Worm (Caenorhabditis elegans) whole organism, L1 larva: Measurements from ENCODE around the gene T25B9.5.
A peak's percentile ranks its signal among the peaks of the same experiment; 100 is the strongest.

ENCODE experiments used
- C04F5.9 ChIP-seq: sonication (generic microtip); optimal IDR thresholded peaks from 2 replicates; lab custom pipeline; 2016; ENCODE audit warnings: missing genetic modification characterization, missing compliant biosample characterization
- C16A3.4 ChIP-seq: fragments of 150-350 bp; optimal IDR thresholded peaks from 2 replicates; lab custom pipeline; 2014; ENCODE audit warnings: missing biosample characterization, missing genetic modification characterization
- blmp-1 ChIP-seq: fragments of 150-350 bp; optimal IDR thresholded peaks from 2 replicates; lab custom pipeline; 2014; ENCODE audit warnings: missing biosample characterization, missing genetic modification characterization
- ceh-63 ChIP-seq: fragments of 200-800 bp; sonication (Bioruptor generic); optimal IDR thresholded peaks from 2 replicates; lab custom pipeline; 2018; ENCODE audit warnings: mild to moderate bottlenecking, missing genetic modification characterization, missing compliant biosample characterization
- ces-1 ChIP-seq: fragments of 150-350 bp; optimal IDR thresholded peaks from 2 replicates; lab custom pipeline; 2014; ENCODE audit warnings: missing biosample characterization, missing genetic modification reagents, missing genetic modification characterization
- dpl-1 ChIP-seq, 3 experiments: fragments of 150-350 bp in 2 of 3; sonication (generic microtip) in 1 of 3; optimal IDR thresholded peaks; 2 replicates each; lab custom pipeline; 2014 to 2017; ENCODE audit warnings: missing biosample characterization in 3 of 3, missing genetic modification characterization in 3 of 3, missing genetic modification reagents in 3 of 3
- dsc-1 ChIP-seq: sonication (generic microtip); optimal IDR thresholded peaks from 2 replicates; lab custom pipeline; 2016; ENCODE audit warnings: mild to moderate bottlenecking, missing genetic modification characterization, missing compliant biosample characterization
- efl-1 ChIP-seq, 4 experiments: fragments of 150-350 bp; optimal IDR thresholded peaks in 3 of 4; peaks in 1 of 4; 1 replicate in 1 of 4; 2 replicates in 3 of 4; lab custom pipeline; 2014; ENCODE audit warnings: missing biosample characterization in 2 of 4, missing genetic modification characterization in 2 of 4, missing genetic modification reagents in 2 of 4
- egl-27 ChIP-seq, 2 experiments: fragments of 150-350 bp in 1 of 2; sonication (generic microtip); optimal IDR thresholded peaks; 3 replicates each; lab custom pipeline; 2017 to 2018; ENCODE audit warnings: missing biosample characterization in 2 of 2, missing genetic modification characterization in 2 of 2, missing genetic modification reagents in 2 of 2
- ets-5 ChIP-seq: fragments of 200-800 bp; sonication (Bioruptor generic); IDR thresholded peaks from 2 replicates; pipeline ENCODE4 v1.3.6; 2022; ENCODE audit warnings: missing genetic modification characterization, missing compliant biosample characterization
- fkh-10 ChIP-seq: sonication (generic microtip); optimal IDR thresholded peaks from 2 replicates; lab custom pipeline; 2017; ENCODE audit warnings: missing biosample characterization, missing genetic modification reagents, missing genetic modification characterization
- fkh-8 ChIP-seq: sonication (generic microtip); optimal IDR thresholded peaks from 2 replicates; lab custom pipeline; 2016; ENCODE audit warnings: mild to moderate bottlenecking, missing genetic modification characterization, missing compliant biosample characterization
- fos-1 ChIP-seq: fragments of 150-350 bp; optimal IDR thresholded peaks from 2 replicates; lab custom pipeline; 2014; ENCODE audit warnings: missing biosample characterization, missing genetic modification characterization
- irx-1 ChIP-seq: sonication (generic microtip); optimal IDR thresholded peaks from 2 replicates; lab custom pipeline; 2016; ENCODE audit warnings: missing genetic modification characterization, missing compliant biosample characterization
- isw-1 ChIP-seq: fragments of 200-800 bp; sonication (Bioruptor generic); IDR thresholded peaks from 2 replicates; pipeline ENCODE4 v1.3.6; 2022; ENCODE audit warnings: missing genetic modification characterization, missing compliant biosample characterization
- lin-13 ChIP-seq: fragments of 150-350 bp; optimal IDR thresholded peaks from 2 replicates; lab custom pipeline; 2014; ENCODE audit warnings: missing biosample characterization, missing genetic modification reagents, missing genetic modification characterization
- lin-15B ChIP-seq: fragments of 150-350 bp; sonication (generic microtip); optimal IDR thresholded peaks from 3 replicates; lab custom pipeline; 2014; ENCODE audit warnings: missing biosample characterization, missing genetic modification characterization
- lin-35 ChIP-seq, 2 experiments: fragments of 150-350 bp; optimal IDR thresholded peaks; 2 replicates each; lab custom pipeline; 2014; ENCODE audit warnings: missing biosample characterization in 2 of 2, missing genetic modification characterization in 2 of 2, missing genetic modification reagents in 2 of 2
- lin-39 ChIP-seq: fragments of 150-350 bp; optimal IDR thresholded peaks from 2 replicates; lab custom pipeline; 2014; ENCODE audit warnings: missing biosample characterization, missing genetic modification reagents, missing genetic modification characterization
- lir-3 ChIP-seq: sonication (generic microtip); optimal IDR thresholded peaks from 2 replicates; lab custom pipeline; 2016; ENCODE audit warnings: mild to moderate bottlenecking, missing genetic modification characterization, moderate library complexity, missing compliant biosample characterization; ENCODE audit not compliant: poor library complexity
- lsy-2 ChIP-seq, 2 experiments: fragments of 150-350 bp; optimal IDR thresholded peaks; 2 replicates each; lab custom pipeline; 2014; ENCODE audit warnings: missing biosample characterization in 2 of 2, missing genetic modification characterization in 2 of 2
- mab-9 ChIP-seq: fragments of 200-800 bp; sonication (Bioruptor generic); IDR thresholded peaks from 2 replicates; pipeline ENCODE4 v1.3.6; 2022; ENCODE audit warnings: missing genetic modification reagents, missing genetic modification characterization, missing compliant biosample characterization
- mdl-1 ChIP-seq, 2 experiments: fragments of 150-350 bp; optimal IDR thresholded peaks; 2 replicates each; lab custom pipeline; 2014 to 2017; ENCODE audit warnings: missing biosample characterization in 2 of 2, missing genetic modification characterization in 2 of 2, inconsistent platforms in 1 of 2
- nhr-11 ChIP-seq: fragments of 150-350 bp; optimal IDR thresholded peaks from 2 replicates; lab custom pipeline; 2014; ENCODE audit warnings: missing biosample characterization, missing genetic modification characterization
- nhr-12 ChIP-seq: sonication (generic microtip); optimal IDR thresholded peaks from 2 replicates; lab custom pipeline; 2017; ENCODE audit warnings: missing biosample characterization, missing genetic modification characterization
- nhr-19 ChIP-seq: fragments of 200-800 bp; sonication (Bioruptor generic); conservative IDR thresholded peaks from 2 replicates; pipeline ENCODE4 v1.3.6; 2022; ENCODE audit warnings: missing genetic modification characterization, missing compliant biosample characterization
- nhr-28 ChIP-seq: fragments of 150-350 bp; optimal IDR thresholded peaks from 2 replicates; lab custom pipeline; 2014; ENCODE audit warnings: missing biosample characterization, missing genetic modification characterization
- nhr-47 ChIP-seq: sonication (generic microtip); optimal IDR thresholded peaks from 2 replicates; lab custom pipeline; 2016; ENCODE audit warnings: mild to moderate bottlenecking, missing genetic modification characterization, moderate library complexity, missing compliant biosample characterization
- nhr-71 ChIP-seq: sonication (generic microtip); optimal IDR thresholded peaks from 2 replicates; lab custom pipeline; 2016; ENCODE audit warnings: mild to moderate bottlenecking, missing genetic modification characterization, moderate library complexity, missing compliant biosample characterization
- nhr-77 ChIP-seq: fragments of 150-350 bp; optimal IDR thresholded peaks from 2 replicates; lab custom pipeline; 2014; ENCODE audit warnings: missing biosample characterization, missing genetic modification characterization
- nhr-84 ChIP-seq: sonication (generic microtip); optimal IDR thresholded peaks from 2 replicates; lab custom pipeline; 2017; ENCODE audit warnings: missing biosample characterization, missing genetic modification characterization
- nhr-85 ChIP-seq: sonication (generic microtip); peaks from one replicate; lab custom pipeline; 2016; ENCODE audit warnings: missing genetic modification characterization, inconsistent platforms, missing compliant biosample characterization
- pax-3 ChIP-seq: fragments of 200-800 bp; sonication (Bioruptor generic); optimal IDR thresholded peaks from 2 replicates; lab custom pipeline; 2018; ENCODE audit warnings: mild to moderate bottlenecking, missing genetic modification characterization, moderate library complexity, missing compliant biosample characterization
- pqm-1 ChIP-seq: sonication (generic microtip); optimal IDR thresholded peaks from 3 replicates; lab custom pipeline; 2017; ENCODE audit warnings: missing biosample characterization, missing genetic modification characterization
- snu-23 ChIP-seq: sonication (generic microtip); optimal IDR thresholded peaks from 2 replicates; lab custom pipeline; 2016; ENCODE audit warnings: missing genetic modification characterization, missing compliant biosample characterization
- sox-4 ChIP-seq: sonication (generic microtip); optimal IDR thresholded peaks from 2 replicates; lab custom pipeline; 2016; ENCODE audit warnings: missing genetic modification characterization, missing compliant biosample characterization
- sptf-1 ChIP-seq: fragments of 150-350 bp; optimal IDR thresholded peaks from 2 replicates; lab custom pipeline; 2014; ENCODE audit warnings: missing biosample characterization, missing genetic modification characterization
- tlp-1 ChIP-seq: fragments of 150-350 bp; optimal IDR thresholded peaks from 2 replicates; lab custom pipeline; 2014; ENCODE audit warnings: missing biosample characterization, missing genetic modification characterization
- unc-30 ChIP-seq: sonication (generic microtip); optimal IDR thresholded peaks from 2 replicates; lab custom pipeline; 2017; ENCODE audit warnings: missing biosample characterization, missing genetic modification characterization
- unc-62 ChIP-seq: fragments of 150-350 bp; optimal IDR thresholded peaks from 2 replicates; lab custom pipeline; 2014; ENCODE audit warnings: missing biosample characterization, missing genetic modification reagents, missing genetic modification characterization
- unc-86 ChIP-seq: sonication (generic microtip); optimal IDR thresholded peaks from 2 replicates; lab custom pipeline; 2016; ENCODE audit warnings: missing genetic modification characterization, missing compliant biosample characterization
- xbp-1 ChIP-seq: sonication (generic microtip); optimal IDR thresholded peaks from 2 replicates; lab custom pipeline; 2016; ENCODE audit warnings: missing genetic modification characterization, missing compliant biosample characterization
- zag-1 ChIP-seq: fragments of 150-350 bp; optimal IDR thresholded peaks from 2 replicates; lab custom pipeline; 2014; ENCODE audit warnings: missing biosample characterization, missing genetic modification characterization
- zip-4 ChIP-seq: fragments of 200-800 bp; sonication (Bioruptor generic); optimal IDR thresholded peaks from 2 replicates; lab custom pipeline; 2018; ENCODE audit warnings: mild to moderate bottlenecking, missing genetic modification characterization, moderate library complexity, missing compliant biosample characterization
- ztf-11 ChIP-seq, 2 experiments: sonication (generic microtip); optimal IDR thresholded peaks; 2 replicates each; lab custom pipeline; 2016 to 2017; ENCODE audit warnings: missing genetic modification characterization in 2 of 2, missing biosample characterization in 1 of 2, missing compliant biosample characterization in 1 of 2

T25B9.5 gene

ce11 chrIV:10777076-10777475, 22.5 kb upstream of the T25B9.5 start (continued):
- TF ChIP-seq ztf-11 (tag; optimal IDR thresholded peaks at IDR 0.05; lab: Kevin White, UChicago): no peak
- TF ChIP-seq lsy-2 (tag; optimal IDR thresholded peaks at IDR 0.05; lab: Kevin White, UChicago): no peak
- TF ChIP-seq zag-1 (tag; lab: Kevin White, UChicago): no peak
- TF ChIP-seq unc-62 (GFP tag; lab: Kevin White, UChicago): no peak
- no peak for TF ChIP-seq C16A3.4
- no peak for TF ChIP-seq lir-3 (tag; lab: Kevin White, UChicago)
- TF ChIP-seq blmp-1 (tag; lab: Kevin White, UChicago): peak; percentile 65
- no peak for TF ChIP-seq nhr-28 (tag; lab: Kevin White, UChicago)
- peak; percentile 16 for TF ChIP-seq nhr-71 (tag; lab: Kevin White, UChicago)
- TF ChIP-seq nhr-47: no peak
- no peak for TF ChIP-seq lin-15B (tag; lab: Kevin White, UChicago)
- peak; percentile 24; the same call in 1 of the 2 replicates for TF ChIP-seq nhr-19 (GFP tag; lab: Robert Waterston, UW)
- no peak for TF ChIP-seq ets-5 (GFP tag; lab: Robert Waterston, UW)
- TF ChIP-seq dpl-1 (GFP tag; optimal IDR thresholded peaks at IDR 0.05; lab: Kevin White, UChicago): no peak
- no peak for TF ChIP-seq nhr-11 (tag; lab: Kevin White, UChicago)
- TF ChIP-seq ces-1 (GFP tag; lab: Kevin White, UChicago): no peak
- TF ChIP-seq sptf-1 (tag; lab: Kevin White, UChicago): no peak
- peak in 1 of 2 experiments; percentile 57 for TF ChIP-seq mdl-1 (tag; optimal IDR thresholded peaks at IDR 0.05; lab: Kevin White, UChicago)
- peak in 1 of 2 experiments; percentile 16 for TF ChIP-seq lin-35 (GFP tag; optimal IDR thresholded peaks at IDR 0.05; lab: Kevin White, UChicago)
- TF ChIP-seq lin-39 (tag; lab: Kevin White, UChicago): no peak
- no peak for TF ChIP-seq fkh-8 (tag; lab: Kevin White, UChicago)
- TF ChIP-seq pax-3: no peak
- TF ChIP-seq lin-13: no peak
- no peak for TF ChIP-seq efl-1 (optimal IDR thresholded peaks at IDR 0.05; lab: Kevin White, UChicago)
- no peak for TF ChIP-seq efl-1 (GFP tag; optimal IDR thresholded peaks at IDR 0.05 in 1 of 2; lab: Kevin White, UChicago)
- no peak for TF ChIP-seq tlp-1 (tag; lab: Kevin White, UChicago)
- no peak for TF ChIP-seq fos-1
- no peak for TF ChIP-seq C04F5.9 (tag; lab: Kevin White, UChicago)
- TF ChIP-seq pqm-1 (tag; lab: Kevin White, UChicago): no peak
- TF ChIP-seq ceh-63: no peak
- no peak for TF ChIP-seq fkh-10
- TF ChIP-seq snu-23: peak; percentile 25
- no peak for TF ChIP-seq isw-1 (GFP tag; lab: Robert Waterston, UW)
- no peak for TF ChIP-seq xbp-1
- no peak for TF ChIP-seq sox-4 (tag; lab: Kevin White, UChicago)
- peak; percentile 89 for TF ChIP-seq nhr-85
- TF ChIP-seq nhr-84 (tag; lab: Kevin White, UChicago): no peak
- TF ChIP-seq unc-30 (tag; lab: Kevin White, UChicago): no peak
- TF ChIP-seq egl-27 (tag; optimal IDR thresholded peaks at IDR 0.05; lab: Kevin White, UChicago): no peak
- no peak for TF ChIP-seq nhr-77 (tag; lab: Kevin White, UChicago)
- no peak for TF ChIP-seq unc-86
- no peak for TF ChIP-seq nhr-12 (tag; lab: Kevin White, UChicago)
- no peak for TF ChIP-seq mab-9 (GFP tag; lab: Robert Waterston, UW)

- TF ChIP-seq irx-1 (no peak), zip-4 (GFP tag; lab: Kevin White, UChicago) (no peak), dsc-1 (tag; lab: Kevin White, UChicago) (peak; percentile 25)
Observed at ce11 chrIV:10773811-10774210, 19.2 kb upstream of the T25B9.5 start, which contains the start of gene inpp-1. inpp-1 (minus strand) TSS chrIV:10773911.
